Fruit fly (Drosophila melanogaster) whole organism, embryonic: ENCODE measurements around the gene Atg2.
A peak's percentile ranks its signal among the peaks of the same experiment; 100 is the strongest.

ENCODE experiments used
- CG11560 ChIP-seq: fragments of 200-800 bp; sonication (Bioruptor generic); IDR thresholded peaks from 3 replicates; pipeline ENCODE4 v1.3.6; 2022; ENCODE audit warnings: missing biosample characterization, missing genetic modification characterization
- CG12299 ChIP-seq: fragments of 200-800 bp; sonication (Bioruptor generic); optimal IDR thresholded peaks from 2 replicates; lab custom pipeline; 2018; ENCODE audit warnings: missing biosample characterization, mild to moderate bottlenecking, missing genetic modification characterization
- CG12769 ChIP-seq: fragments of 200-800 bp; sonication (Bioruptor generic); optimal IDR thresholded peaks from 2 replicates; lab custom pipeline; 2019; ENCODE audit warnings: missing biosample characterization, mild to moderate bottlenecking, missing genetic modification characterization, moderate library complexity
- CG14441 ChIP-seq: fragments of 200-800 bp; sonication (Bioruptor generic); IDR thresholded peaks from 2 replicates; pipeline ENCODE4 v1.3.6; 2022; ENCODE audit warnings: missing biosample characterization, missing genetic modification characterization
- CG15696 ChIP-seq: fragments of 200-800 bp; sonication (Bioruptor generic); optimal IDR thresholded peaks from 2 replicates; lab custom pipeline; 2019; ENCODE audit warnings: missing biosample characterization, mild to moderate bottlenecking, missing genetic modification characterization, moderate library complexity
- CG17802 ChIP-seq: fragments of 200-800 bp; sonication (Bioruptor generic); optimal IDR thresholded peaks from 2 replicates; lab custom pipeline; 2018; ENCODE audit warnings: missing biosample characterization, mild to moderate bottlenecking, missing genetic modification characterization, moderate library complexity
- CG18764 ChIP-seq: fragments of 200-800 bp; sonication (Bioruptor generic); optimal IDR thresholded peaks from 3 replicates; lab custom pipeline; 2016; ENCODE audit warnings: missing biosample characterization, missing genetic modification characterization
- CG3163 ChIP-seq: fragments of 200-800 bp; sonication (Bioruptor generic); optimal IDR thresholded peaks from 3 replicates; lab custom pipeline; 2016; ENCODE audit warnings: missing biosample characterization, missing genetic modification characterization
- CG3847 ChIP-seq: fragments of 200-800 bp; sonication (Bioruptor generic); IDR thresholded peaks from 2 replicates; pipeline ENCODE4 v1.3.6; 2022; ENCODE audit warnings: missing biosample characterization, missing genetic modification characterization
- CG4730 ChIP-seq: fragments of 200-800 bp; sonication (Bioruptor generic); IDR thresholded peaks from 2 replicates; pipeline ENCODE4 v1.3.6; 2022; ENCODE audit warnings: missing biosample characterization, missing genetic modification characterization
- CG4820 ChIP-seq: fragments of 200-800 bp; sonication (Bioruptor generic); optimal IDR thresholded peaks from 3 replicates; lab custom pipeline; 2016; ENCODE audit warnings: missing biosample characterization, missing genetic modification characterization
- CG6765 ChIP-seq: fragments of 200-800 bp; sonication (Bioruptor generic); optimal IDR thresholded peaks from 3 replicates; lab custom pipeline; 2017; ENCODE audit warnings: missing biosample characterization, mild to moderate bottlenecking, missing genetic modification characterization
- CG7357 ChIP-seq: fragments of 200-800 bp; sonication (Bioruptor generic); IDR thresholded peaks from 3 replicates; pipeline ENCODE4 v1.3.6; 2022; ENCODE audit warnings: missing biosample characterization, missing genetic modification characterization
- CG9215 ChIP-seq: fragments of 200-800 bp; sonication (Bioruptor generic); IDR thresholded peaks from 2 replicates; pipeline ENCODE4 v1.3.6; 2022; ENCODE audit warnings: missing biosample characterization, missing genetic modification characterization
- CHES-1-like ChIP-seq: fragments of 200-800 bp; sonication (Bioruptor generic); optimal IDR thresholded peaks from 2 replicates; lab custom pipeline; 2016; ENCODE audit warnings: missing biosample characterization, missing genetic modification characterization
- Dek ChIP-seq: fragments of 200-800 bp; sonication (Bioruptor generic); optimal IDR thresholded peaks from 3 replicates; lab custom pipeline; 2019; ENCODE audit warnings: missing biosample characterization, mild to moderate bottlenecking, missing genetic modification characterization, moderate library complexity
- Dref ChIP-seq: fragments of 200-800 bp; sonication (Bioruptor generic); IDR thresholded peaks from 2 replicates; pipeline ENCODE4 v1.3.6; 2022; ENCODE audit warnings: missing biosample characterization, missing genetic modification characterization
- E2f2 ChIP-seq: fragments of 200-800 bp; sonication (Bioruptor generic); IDR thresholded peaks from 2 replicates; pipeline ENCODE4 v1.3.6; 2022; ENCODE audit warnings: missing biosample characterization, missing genetic modification characterization
- ERR ChIP-seq: fragments of 200-800 bp; sonication (Bioruptor generic); optimal IDR thresholded peaks from 2 replicates; lab custom pipeline; 2016; ENCODE audit warnings: missing biosample characterization, missing genetic modification characterization
- HmgD ChIP-seq: fragments of 200-800 bp; sonication (Bioruptor generic); optimal IDR thresholded peaks from 3 replicates; lab custom pipeline; 2016; ENCODE audit warnings: missing biosample characterization, missing genetic modification characterization
- MBD-R2 ChIP-seq: fragments of 200-800 bp; sonication (Bioruptor generic); IDR thresholded peaks from 2 replicates; pipeline ENCODE4 v1.3.6; 2022; ENCODE audit warnings: missing biosample characterization, missing genetic modification characterization
- MESR4 ChIP-seq: fragments of 200-800 bp; sonication (Bioruptor generic); optimal IDR thresholded peaks from 2 replicates; lab custom pipeline; 2018; ENCODE audit warnings: missing biosample characterization, mild to moderate bottlenecking, missing genetic modification characterization, moderate library complexity
- Meics ChIP-seq: fragments of 200-800 bp; sonication (Bioruptor generic); optimal IDR thresholded peaks from 2 replicates; lab custom pipeline; 2017; ENCODE audit warnings: missing biosample characterization, mild to moderate bottlenecking, missing genetic modification characterization
- Nf-YC ChIP-seq: fragments of 200-800 bp; optimal IDR thresholded peaks from 3 replicates; lab custom pipeline; 2019; ENCODE audit warnings: missing biosample characterization, mild to moderate bottlenecking, missing genetic modification characterization, moderate library complexity
- Pdp1 ChIP-seq, 2 experiments: fragments of 200-800 bp; sonication (Bioruptor generic); optimal IDR thresholded peaks; 3 replicates each; lab custom pipeline; 2016; ENCODE audit warnings: missing biosample characterization in 2 of 2, missing genetic modification characterization in 2 of 2, mild to moderate bottlenecking in 1 of 2, moderate library complexity in 1 of 2
- Ptx1 ChIP-seq: fragments of 200-800 bp; sonication (Bioruptor generic); IDR thresholded peaks from 2 replicates; pipeline ENCODE4 v1.3.6; 2022; ENCODE audit warnings: missing biosample characterization, missing genetic modification characterization
- Scr ChIP-seq: fragments of 200-800 bp; sonication (Bioruptor generic); IDR thresholded peaks from 2 replicates; pipeline ENCODE4 v1.3.6; 2022; ENCODE audit warnings: missing biosample characterization, missing genetic modification characterization; ENCODE audit not compliant: partially characterized antibody
- Sin3A ChIP-seq: fragments of >200 bp; optimal IDR thresholded peaks from 2 replicates; lab custom pipeline; 2018
- Sox100B ChIP-seq: fragments of 200-800 bp; sonication (Bioruptor generic); optimal IDR thresholded peaks from 3 replicates; lab custom pipeline; 2018; ENCODE audit warnings: missing biosample characterization, mild to moderate bottlenecking, missing genetic modification characterization
- Usf ChIP-seq: fragments of 200-800 bp; sonication (Bioruptor generic); optimal IDR thresholded peaks from 2 replicates; lab custom pipeline; 2017; ENCODE audit warnings: missing genotype, missing biosample characterization, missing genetic modification characterization
- Xbp1 ChIP-seq: fragments of 200-800 bp; sonication (Bioruptor generic); optimal IDR thresholded peaks from 3 replicates; lab custom pipeline; 2016; ENCODE audit warnings: missing biosample characterization, mild to moderate bottlenecking, missing genetic modification characterization
- al ChIP-seq: fragments of 200-800 bp; sonication (Bioruptor generic); IDR thresholded peaks from 2 replicates; pipeline ENCODE4 v1.3.6; 2022; ENCODE audit warnings: missing biosample characterization, missing genetic modification characterization
- ci ChIP-seq: fragments of 200-800 bp; sonication (Bioruptor generic); IDR thresholded peaks from 3 replicates; pipeline ENCODE4 v1.3.6; 2022; ENCODE audit warnings: missing biosample characterization, missing genetic modification characterization
- crp ChIP-seq, 2 experiments: fragments of 200-800 bp; sonication (Bioruptor generic); optimal IDR thresholded peaks; 2 replicates in 1 of 2; 3 replicates in 1 of 2; lab custom pipeline; 2017; ENCODE audit warnings: missing biosample characterization in 2 of 2, missing genetic modification characterization in 2 of 2, mild to moderate bottlenecking in 1 of 2, moderate library complexity in 1 of 2
- dati ChIP-seq: fragments of 200-800 bp; sonication (Bioruptor generic); IDR thresholded peaks from 2 replicates; pipeline ENCODE4 v1.3.6; 2022; ENCODE audit warnings: missing biosample characterization, missing genetic modification characterization
- disco-r ChIP-seq: fragments of 200-800 bp; sonication (Bioruptor generic); optimal IDR thresholded peaks from 2 replicates; lab custom pipeline; 2016; ENCODE audit warnings: missing biosample characterization, missing genetic modification characterization
- esg ChIP-seq: fragments of 200-800 bp; sonication (Bioruptor generic); conservative IDR thresholded peaks from 2 replicates; pipeline ENCODE4 v1.3.6; 2022; ENCODE audit warnings: missing biosample characterization, missing genetic modification characterization
- fd102C ChIP-seq: fragments of 200-800 bp; sonication (Bioruptor generic); optimal IDR thresholded peaks from 2 replicates; lab custom pipeline; 2018; ENCODE audit warnings: missing biosample characterization, mild to moderate bottlenecking, missing genetic modification characterization, moderate library complexity
- fd96Cb ChIP-seq: fragments of 200-800 bp; sonication (Bioruptor generic); optimal IDR thresholded peaks from 2 replicates; lab custom pipeline; 2018; ENCODE audit warnings: missing biosample characterization, mild to moderate bottlenecking, missing genetic modification characterization, moderate library complexity
- gce ChIP-seq: fragments of 200-800 bp; sonication (Bioruptor generic); IDR thresholded peaks from 3 replicates; pipeline ENCODE4 v1.3.6; 2022; ENCODE audit warnings: missing biosample characterization, missing genetic modification characterization
- gro ChIP-seq: fragments of 200-800 bp; sonication (Bioruptor generic); optimal IDR thresholded peaks from 2 replicates; lab custom pipeline; 2016; ENCODE audit warnings: missing biosample characterization, missing genetic modification characterization
- gsb ChIP-seq: fragments of 200-800 bp; sonication (Bioruptor generic); IDR thresholded peaks from 2 replicates; pipeline ENCODE4 v1.3.6; 2022; ENCODE audit warnings: missing biosample characterization, missing genetic modification characterization
- gsb-n ChIP-seq: fragments of 200-800 bp; sonication (Bioruptor generic); optimal IDR thresholded peaks from 3 replicates; lab custom pipeline; 2018; ENCODE audit warnings: missing biosample characterization, mild to moderate bottlenecking, missing genetic modification characterization
- h ChIP-seq: fragments of >200 bp; optimal IDR thresholded peaks from 2 replicates; lab custom pipeline; 2017
- hb ChIP-seq: fragments of 200-800 bp; sonication (Bioruptor generic); IDR thresholded peaks from 3 replicates; pipeline ENCODE4 v1.3.6; 2022; ENCODE audit warnings: missing biosample characterization, missing genetic modification characterization; ENCODE audit not compliant: partially characterized antibody
- org-1 ChIP-seq: fragments of 200-800 bp; sonication (Bioruptor generic); optimal IDR thresholded peaks from 2 replicates; lab custom pipeline; 2017; ENCODE audit warnings: missing biosample characterization, missing genetic modification characterization
- phol ChIP-seq: fragments of 200-800 bp; sonication (Bioruptor generic); optimal IDR thresholded peaks from 3 replicates; lab custom pipeline; 2018; ENCODE audit warnings: missing biosample characterization, mild to moderate bottlenecking, missing genetic modification characterization, moderate library complexity
- pros ChIP-seq: fragments of 200-800 bp; sonication (Bioruptor generic); optimal IDR thresholded peaks from 3 replicates; lab custom pipeline; 2019; ENCODE audit warnings: missing biosample characterization, mild to moderate bottlenecking, missing genetic modification characterization, moderate library complexity
- pzg ChIP-seq: fragments of 200-800 bp; sonication (Bioruptor generic); optimal IDR thresholded peaks from 3 replicates; lab custom pipeline; 2018; ENCODE audit warnings: missing biosample characterization, mild to moderate bottlenecking, missing genetic modification characterization, moderate library complexity
- tgo ChIP-seq: fragments of 200-800 bp; sonication (Bioruptor generic); IDR thresholded peaks from 3 replicates; pipeline ENCODE4 v1.3.6; 2022; ENCODE audit warnings: missing biosample characterization, missing genetic modification characterization
- tup ChIP-seq: fragments of 200-800 bp; sonication (Bioruptor generic); optimal IDR thresholded peaks from 2 replicates; lab custom pipeline; 2016; ENCODE audit warnings: missing biosample characterization, mild to moderate bottlenecking, missing genetic modification characterization, moderate library complexity
- unpg ChIP-seq: fragments of 200-800 bp; sonication (Bioruptor generic); optimal IDR thresholded peaks from 3 replicates; lab custom pipeline; 2018; ENCODE audit warnings: missing biosample characterization, mild to moderate bottlenecking, missing genetic modification characterization, moderate library complexity

Gene Atg2

DNA sequence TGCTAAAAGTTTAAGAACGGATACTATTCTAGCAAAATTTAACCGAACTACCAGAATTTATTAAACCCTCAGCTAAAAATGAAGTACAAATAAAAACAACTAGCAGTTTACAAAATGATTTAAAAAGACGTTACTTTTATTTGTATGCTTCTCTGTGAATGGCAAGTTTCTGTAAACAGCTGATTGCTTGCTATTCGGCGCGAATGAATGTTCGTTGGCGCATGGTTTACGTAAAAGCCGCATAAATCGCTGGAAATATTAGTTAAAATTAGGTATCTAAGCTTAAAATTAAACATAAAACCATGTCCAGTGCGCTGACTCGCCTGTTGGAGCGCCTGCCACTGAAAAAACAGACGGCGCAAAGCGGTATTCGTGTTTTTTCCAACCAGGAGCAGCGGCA, 6.6 kb downstream of the Atg2 start, which contains the start of gene mRpS35 (continued):
- TF ChIP-seq CG12769 (tag; lab: Kevin White, UChicago) (no peak), E2f2 (GFP tag; lab: Robert Waterston, UW) (0 out of 2 replicates have a peak, but pooled peaks have one; percentile 31), CHES-1-like (GFP tag; lab: Kevin White, UChicago) (no peak), Dek (no peak), h (lab: Kevin White, UChicago) (no peak), Sin3A (lab: Kevin White, UChicago) (peak; percentile 15), Ptx1 (GFP tag; lab: Robert Waterston, UW) (no peak), unpg (GFP tag; lab: Kevin White, UChicago) (no peak), CG14441 (GFP tag; lab: Robert Waterston, UW) (no peak), Meics (GFP tag; lab: Kevin White, UChicago) (no peak), gsb-n (tag; lab: Kevin White, UChicago) (no peak), gsb (no peak), disco-r (no peak), phol (no peak), MBD-R2 (GFP tag; lab: Robert Waterston, UW) (peak; percentile 60), CG9215 (GFP tag; lab: Robert Waterston, UW) (no peak), CG12299 (no peak), HmgD (GFP tag; lab: Kevin White, UChicago) (no peak), Scr (GFP tag; lab: Robert Waterston, UW) (no peak), gce (no peak), gro (GFP tag; lab: Kevin White, UChicago) (no peak), tup (GFP tag; lab: Kevin White, UChicago) (no peak), CG7357 (GFP tag; lab: Robert Waterston, UW) (no peak), Pdp1 (GFP tag; optimal IDR thresholded peaks at IDR 0.05; lab: Kevin White, UChicago) (peak in 1 of 2 experiments; percentile 90), Xbp1 (GFP tag; lab: Kevin White, UChicago) (no peak), CG15696 (tag; lab: Kevin White, UChicago) (no peak), esg (no peak), crp (GFP tag; optimal IDR thresholded peaks at IDR 0.05; lab: Kevin White, UChicago) (peak; percentile 33 to 90), Nf-YC (tag; lab: Kevin White, UChicago) (no peak), CG4820 (GFP tag; lab: Kevin White, UChicago) (no peak), Dref (no peak), CG3163 (GFP tag; lab: Kevin White, UChicago) (no peak), CG3847 (GFP tag; lab: Robert Waterston, UW) (no peak), CG6765 (GFP tag; lab: Kevin White, UChicago) (no peak), hb (no peak), ci (GFP tag; lab: Robert Waterston, UW) (no peak), dati (GFP tag; lab: Robert Waterston, UW) (no peak), CG17802 (tag; lab: Kevin White, UChicago) (no peak), MESR4 (peak; percentile 22), org-1 (GFP tag; lab: Kevin White, UChicago) (no peak), CG11560 (tag; lab: Robert Waterston, UW) (no peak), pzg (GFP tag; lab: Kevin White, UChicago) (peak; percentile 27), pros (no peak), tgo (GFP tag; lab: Robert Waterston, UW) (no peak), fd102C (no peak), CG18764 (GFP tag; lab: Kevin White, UChicago) (no peak), al (GFP tag; lab: Robert Waterston, UW) (no peak), fd96Cb (no peak), Usf (GFP tag; lab: Kevin White, UChicago) (no peak), ERR (GFP tag; lab: Kevin White, UChicago) (no peak), CG4730 (GFP tag; lab: Robert Waterston, UW) (no peak), Sox100B (GFP tag; lab: Kevin White, UChicago) (no peak)
